Fruit fly (Drosophila melanogaster) whole organism, embryonic: ENCODE measurements around the gene rempA.
A peak's percentile ranks its signal among the peaks of the same experiment; 100 is the strongest.

Experiments used
- C15 ChIP-seq: fragments of 200-800 bp; sonication (Bioruptor generic); IDR thresholded peaks from 3 replicates; pipeline ENCODE4 v1.3.6; 2022; ENCODE audit warnings: missing biosample characterization, missing genetic modification characterization
- CG10654 ChIP-seq: fragments of 200-800 bp; sonication (Bioruptor generic); optimal IDR thresholded peaks from 2 replicates; lab custom pipeline; 2016; ENCODE audit warnings: missing biosample characterization, missing genetic modification characterization
- CG12391 ChIP-seq: fragments of 200-800 bp; sonication (Bioruptor generic); optimal IDR thresholded peaks from 3 replicates; lab custom pipeline; 2018; ENCODE audit warnings: missing biosample characterization, mild to moderate bottlenecking, missing genetic modification characterization, moderate library complexity
- CG13894 ChIP-seq: fragments of 200-800 bp; sonication (Bioruptor generic); optimal IDR thresholded peaks from 3 replicates; lab custom pipeline; 2018; ENCODE audit warnings: missing biosample characterization, mild to moderate bottlenecking, missing genetic modification characterization, moderate library complexity
- CG14667 ChIP-seq: fragments of 200-800 bp; sonication (Bioruptor generic); IDR thresholded peaks from 2 replicates; pipeline ENCODE4 v1.3.6; 2022; ENCODE audit warnings: missing biosample characterization, missing genetic modification characterization
- CG15073 ChIP-seq: fragments of 200-800 bp; sonication (Bioruptor generic); optimal IDR thresholded peaks from 2 replicates; lab custom pipeline; 2016; ENCODE audit warnings: missing biosample characterization, missing genetic modification characterization
- CG1603 ChIP-seq: fragments of 200-800 bp; sonication (Bioruptor generic); optimal IDR thresholded peaks from 2 replicates; lab custom pipeline; 2019; ENCODE audit warnings: missing biosample characterization, mild to moderate bottlenecking, missing genetic modification characterization, moderate library complexity
- CG2116 ChIP-seq: fragments of 200-800 bp; sonication (Bioruptor generic); optimal IDR thresholded peaks from 3 replicates; lab custom pipeline; 2018; ENCODE audit warnings: missing biosample characterization, mild to moderate bottlenecking, missing genetic modification characterization
- CG2129 ChIP-seq: fragments of 200-800 bp; sonication (Bioruptor generic); IDR thresholded peaks from 2 replicates; pipeline ENCODE4 v1.3.6; 2022; ENCODE audit warnings: missing biosample characterization, missing genetic modification characterization; ENCODE audit not compliant: partially characterized antibody
- CG2678 ChIP-seq: fragments of 200-800 bp; sonication (Bioruptor generic); optimal IDR thresholded peaks from 3 replicates; lab custom pipeline; 2019; ENCODE audit warnings: missing biosample characterization, mild to moderate bottlenecking, missing genetic modification characterization, moderate library complexity
- CG2875 ChIP-seq: fragments of 200-800 bp; sonication (Bioruptor generic); optimal IDR thresholded peaks from 2 replicates; lab custom pipeline; 2017; ENCODE audit warnings: missing biosample characterization, mild to moderate bottlenecking, missing genetic modification characterization, missing genetic modification reagents
- CG31388 ChIP-seq: fragments of 200-800 bp; sonication (Bioruptor generic); optimal IDR thresholded peaks from 2 replicates; lab custom pipeline; 2016; ENCODE audit warnings: missing biosample characterization, missing genetic modification characterization
- CG34422 ChIP-seq: fragments of 200-800 bp; sonication (Bioruptor generic); IDR thresholded peaks from 3 replicates; pipeline ENCODE4 v1.3.6; 2022; ENCODE audit warnings: missing biosample characterization, missing genetic modification characterization
- CG3847 ChIP-seq: fragments of 200-800 bp; sonication (Bioruptor generic); IDR thresholded peaks from 2 replicates; pipeline ENCODE4 v1.3.6; 2022; ENCODE audit warnings: missing biosample characterization, missing genetic modification characterization
- CG6254 ChIP-seq: fragments of 200-800 bp; sonication (Bioruptor generic); optimal IDR thresholded peaks from 3 replicates; lab custom pipeline; 2017; ENCODE audit warnings: mild to moderate bottlenecking, missing biosample characterization, missing genetic modification reagents, missing genetic modification characterization
- CG6689 ChIP-seq: fragments of 200-800 bp; sonication (Bioruptor generic); IDR thresholded peaks from 2 replicates; pipeline ENCODE4 v1.3.6; 2022; ENCODE audit warnings: missing biosample characterization, missing genetic modification characterization
- CG6813 ChIP-seq: fragments of 200-800 bp; sonication (Bioruptor generic); optimal IDR thresholded peaks from 2 replicates; lab custom pipeline; 2017; ENCODE audit warnings: missing biosample characterization, missing genetic modification characterization, mild to moderate bottlenecking, moderate library complexity, missing genetic modification reagents
- CG7556 ChIP-seq: fragments of 200-800 bp; sonication (Bioruptor generic); optimal IDR thresholded peaks from 2 replicates; lab custom pipeline; 2017; ENCODE audit warnings: missing biosample characterization, mild to moderate bottlenecking, missing genetic modification characterization
- CG7963 ChIP-seq: fragments of 200-800 bp; sonication (Bioruptor generic); IDR thresholded peaks from 3 replicates; pipeline ENCODE4 v1.3.6; 2022; ENCODE audit warnings: missing biosample characterization, missing genetic modification characterization; ENCODE audit not compliant: partially characterized antibody
- Camta ChIP-seq: fragments of 200-800 bp; sonication (Bioruptor generic); optimal IDR thresholded peaks from 2 replicates; lab custom pipeline; 2016; ENCODE audit warnings: missing biosample characterization, missing genetic modification characterization
- Dad ChIP-seq: fragments of 200-800 bp; sonication (Bioruptor generic); optimal IDR thresholded peaks from 3 replicates; lab custom pipeline; 2016; ENCODE audit warnings: missing biosample characterization, missing genetic modification characterization
- Gug ChIP-seq: fragments of 200-800 bp; sonication (Bioruptor generic); IDR thresholded peaks from 4 replicates; pipeline ENCODE4 v1.3.6; 2022; ENCODE audit warnings: missing biosample characterization, missing genetic modification characterization
- HLHmδ ChIP-seq: fragments of 200-800 bp; sonication (Bioruptor generic); optimal IDR thresholded peaks from 2 replicates; lab custom pipeline; 2018; ENCODE audit warnings: missing biosample characterization, mild to moderate bottlenecking, missing genetic modification characterization, moderate library complexity
- Hr78 ChIP-seq, 2 experiments: fragments of 200-800 bp in 1 of 2; fragments of >200 bp in 1 of 2; sonication (Bioruptor generic) in 1 of 2; optimal IDR thresholded peaks; 2 replicates each; lab custom pipeline; 2017 to 2019; ENCODE audit warnings: missing biosample characterization in 2 of 2, missing genetic modification characterization in 2 of 2, mild to moderate bottlenecking in 1 of 2, moderate library complexity in 1 of 2
- Lim3 ChIP-seq: fragments of 200-800 bp; sonication (Bioruptor generic); IDR thresholded peaks from 2 replicates; pipeline ENCODE4 v1.3.6; 2022; ENCODE audit warnings: missing biosample characterization, missing genetic modification characterization
- Max ChIP-seq: fragments of 200-800 bp; sonication (Bioruptor generic); optimal IDR thresholded peaks from 2 replicates; lab custom pipeline; 2016; ENCODE audit warnings: missing biosample characterization, mild to moderate bottlenecking, missing genetic modification characterization
- Mrtf ChIP-seq: fragments of 200-800 bp; sonication (Bioruptor generic); IDR thresholded peaks from 3 replicates; pipeline ENCODE4 v1.3.6; 2022; ENCODE audit warnings: missing biosample characterization, missing genetic modification characterization
- Opbp ChIP-seq: fragments of 200-800 bp; sonication (Bioruptor generic); IDR thresholded peaks from 3 replicates; pipeline ENCODE4 v1.3.6; 2022; ENCODE audit warnings: missing biosample characterization, missing genetic modification characterization; ENCODE audit not compliant: partially characterized antibody
- Xbp1 ChIP-seq: fragments of 200-800 bp; sonication (Bioruptor generic); optimal IDR thresholded peaks from 3 replicates; lab custom pipeline; 2016; ENCODE audit warnings: missing biosample characterization, mild to moderate bottlenecking, missing genetic modification characterization
- ato ChIP-seq: fragments of 200-800 bp; sonication (Bioruptor generic); IDR thresholded peaks from 2 replicates; pipeline ENCODE4 v1.3.6; 2022; ENCODE audit warnings: missing biosample characterization, missing genetic modification characterization; ENCODE audit not compliant: partially characterized antibody
- bcd ChIP-seq: fragments of 200-800 bp; sonication (Bioruptor generic); optimal IDR thresholded peaks from 2 replicates; lab custom pipeline; 2017; ENCODE audit warnings: missing biosample characterization, mild to moderate bottlenecking, missing genetic modification characterization
- bigmax ChIP-seq: fragments of 200-800 bp; sonication (Bioruptor generic); optimal IDR thresholded peaks from 2 replicates; lab custom pipeline; 2018; ENCODE audit warnings: missing biosample characterization, mild to moderate bottlenecking, missing genetic modification characterization
- bowl ChIP-seq: fragments of 200-800 bp; sonication (Bioruptor generic); IDR thresholded peaks from 2 replicates; pipeline ENCODE4 v1.3.6; 2022; ENCODE audit warnings: missing biosample characterization, missing genetic modification characterization
- chm ChIP-seq: fragments of 200-800 bp; sonication (Bioruptor generic); IDR thresholded peaks from 2 replicates; pipeline ENCODE4 v1.3.6; 2022; ENCODE audit warnings: missing biosample characterization, missing genetic modification characterization
- corto ChIP-seq: fragments of 200-800 bp; sonication (Bioruptor generic); optimal IDR thresholded peaks from 2 replicates; lab custom pipeline; 2016; ENCODE audit warnings: missing biosample characterization, mild to moderate bottlenecking, missing genetic modification characterization, moderate library complexity
- crc ChIP-seq: fragments of 200-800 bp; sonication (Bioruptor generic); optimal IDR thresholded peaks from 2 replicates; lab custom pipeline; 2016; ENCODE audit warnings: missing biosample characterization, missing genetic modification characterization
- dmrt11E ChIP-seq: fragments of 200-800 bp; sonication (Bioruptor generic); optimal IDR thresholded peaks from 3 replicates; lab custom pipeline; 2018; ENCODE audit warnings: missing biosample characterization, mild to moderate bottlenecking, missing genetic modification characterization, moderate library complexity
- hkb ChIP-seq, 2 experiments: fragments of 200-800 bp in 1 of 2; fragments of >200 bp in 1 of 2; sonication (Bioruptor generic) in 1 of 2; IDR thresholded peaks in 1 of 2; optimal IDR thresholded peaks in 1 of 2; 2 replicates each; pipeline versions ENCODE4 v1.3.6 to Lab custom; 2017 to 2022; ENCODE audit warnings: missing biosample characterization in 1 of 2, missing genetic modification characterization in 1 of 2
- nmo ChIP-seq: fragments of 200-800 bp; sonication (Bioruptor generic); optimal IDR thresholded peaks from 2 replicates; lab custom pipeline; 2018; ENCODE audit warnings: missing biosample characterization, mild to moderate bottlenecking, missing genetic modification characterization, moderate library complexity
- pan ChIP-seq, 4 experiments: fragments of >200 bp in 3 of 4; fragments of 200-800 bp in 1 of 4; sonication (Bioruptor generic) in 1 of 4; optimal IDR thresholded peaks in 3 of 4; IDR thresholded peaks in 1 of 4; 2 replicates each; pipeline versions ENCODE4 v1.3.6 to Lab custom; 2017 to 2022; ENCODE audit warnings: missing biosample characterization in 2 of 4, missing genetic modification characterization in 2 of 4, mixed read lengths in 1 of 4
- peb ChIP-seq: fragments of 200-800 bp; sonication (Bioruptor generic); IDR thresholded peaks from 2 replicates; pipeline ENCODE4 v1.3.6; 2022; ENCODE audit warnings: missing biosample characterization, missing genetic modification characterization
- salm ChIP-seq: fragments of 200-800 bp; sonication (Bioruptor generic); optimal IDR thresholded peaks from 2 replicates; lab custom pipeline; 2018; ENCODE audit warnings: missing biosample characterization, mild to moderate bottlenecking, missing genetic modification characterization
- sc ChIP-seq, 3 experiments: fragments of >200 bp in 2 of 3; fragments of 200-800 bp in 1 of 3; sonication (Bioruptor generic) in 1 of 3; optimal IDR thresholded peaks; 2 replicates in 2 of 3; 3 replicates in 1 of 3; lab custom pipeline; 2017; ENCODE audit warnings: mild to moderate bottlenecking in 1 of 3, missing biosample characterization in 1 of 3, missing genetic modification characterization in 1 of 3, missing genetic modification reagents in 1 of 3
- shn ChIP-seq: fragments of 200-800 bp; sonication (Bioruptor generic); optimal IDR thresholded peaks from 3 replicates; lab custom pipeline; 2016; ENCODE audit warnings: missing biosample characterization, missing genetic modification characterization
- sisA ChIP-seq: fragments of 200-800 bp; sonication (Bioruptor generic); IDR thresholded peaks from 2 replicates; pipeline ENCODE4 v1.3.6; 2022; ENCODE audit warnings: missing biosample characterization, missing genetic modification characterization
- sug ChIP-seq: fragments of 200-800 bp; optimal IDR thresholded peaks from 2 replicates; lab custom pipeline; 2019; ENCODE audit warnings: missing biosample characterization, mild to moderate bottlenecking, missing genetic modification characterization, moderate library complexity

Gene rempA

dm6 chr2L:521940-522632 is 38.0 kb downstream of the rempA start (continued):
- no peak for TF ChIP-seq sc (optimal IDR thresholded peaks at IDR 0.05; lab: Kevin White, UChicago)
- peak; percentile 73 for TF ChIP-seq sc (GFP tag; optimal IDR thresholded peaks at IDR 0.05; lab: Kevin White, UChicago)
- peak; percentile 32 for TF ChIP-seq CG15073 (GFP tag; lab: Kevin White, UChicago)
- peak; percentile 89 for TF ChIP-seq CG6689
- peak; percentile 59 for TF ChIP-seq salm (tag; lab: Kevin White, UChicago)
- peak; percentile 77 for TF ChIP-seq bcd (GFP tag; lab: Kevin White, UChicago)
- TF ChIP-seq CG6813: peak; percentile 75
- TF ChIP-seq Opbp (GFP tag; lab: Robert Waterston, UW): no peak
- TF ChIP-seq Max (GFP tag; lab: Kevin White, UChicago): peak; percentile 49
- peak; percentile 31; the same call in 1 of the 2 replicates for TF ChIP-seq CG3847 (GFP tag; lab: Robert Waterston, UW)
- TF ChIP-seq Mrtf (GFP tag; lab: Robert Waterston, UW): peak; percentile 61; the same call in 2 of the 3 replicates
- TF ChIP-seq corto (GFP tag; lab: Kevin White, UChicago): no peak
- TF ChIP-seq CG13894: no peak
- TF ChIP-seq CG7556 (GFP tag; lab: Kevin White, UChicago): peak; percentile 61
- TF ChIP-seq Hr78 (GFP tag; optimal IDR thresholded peaks at IDR 0.05; lab: Kevin White, UChicago): peak in 1 of 2 experiments; percentile 33
- TF ChIP-seq CG6254 (GFP tag; lab: Kevin White, UChicago): peak; percentile 77
- TF ChIP-seq peb (GFP tag; lab: Robert Waterston, UW): peak; percentile 65
- TF ChIP-seq sisA: peak; percentile 83
- TF ChIP-seq ato (GFP tag; lab: Robert Waterston, UW): no peak
- no peak for TF ChIP-seq CG31388 (GFP tag; lab: Kevin White, UChicago)
- TF ChIP-seq CG7963 (GFP tag; lab: Robert Waterston, UW): no peak
- peak; percentile 61 for TF ChIP-seq Camta (GFP tag; lab: Kevin White, UChicago)
- peak; percentile 74 for TF ChIP-seq CG14667
- TF ChIP-seq C15 (GFP tag; lab: Robert Waterston, UW): 0 out of 3 replicates have a peak, but pooled peaks have one; percentile 52
- peak; percentile 75 for TF ChIP-seq nmo
- TF ChIP-seq dmrt11E (tag; lab: Kevin White, UChicago): peak; percentile 90
- TF ChIP-seq sug: no peak
- TF ChIP-seq Lim3 (GFP tag; lab: Robert Waterston, UW): 0 out of 2 replicates have a peak, but pooled peaks have one; percentile 39
- no peak for TF ChIP-seq crc (GFP tag; lab: Kevin White, UChicago)
- TF ChIP-seq CG2875 (GFP tag; lab: Kevin White, UChicago): peak; percentile 65
- no peak for TF ChIP-seq shn
- peak in 1 of 2 experiments; percentile 72 for TF ChIP-seq pan (optimal IDR thresholded peaks at IDR 0.05; lab: Kevin White, UChicago)
- peak; percentile 44 to 93 for TF ChIP-seq pan (GFP tag; optimal IDR thresholded peaks at IDR 0.05 in 1 of 2, IDR thresholded peaks at IDR 0.05 in 1 of 2)
- TF ChIP-seq bowl (GFP tag; lab: Robert Waterston, UW): 0 out of 2 replicates have a peak, but pooled peaks have one; percentile 32
- peak; percentile 84 for TF ChIP-seq CG12391
- TF ChIP-seq CG2129 (GFP tag; lab: Robert Waterston, UW): no peak
- TF ChIP-seq Xbp1 (GFP tag; lab: Kevin White, UChicago): peak; percentile 86
- peak; percentile 95 for TF ChIP-seq CG1603 (tag; lab: Kevin White, UChicago)
- TF ChIP-seq Gug (GFP tag; lab: Robert Waterston, UW): peak; percentile 79; the same call in 3 of the 4 replicates
- TF ChIP-seq HLHmδ (GFP tag; lab: Kevin White, UChicago): no peak
- TF ChIP-seq CG10654 (GFP tag; lab: Kevin White, UChicago): peak; percentile 45
- peak; percentile 87 for TF ChIP-seq CG34422
- TF ChIP-seq chm (GFP tag; lab: Robert Waterston, UW): peak; percentile 82
- no peak for TF ChIP-seq Dad (GFP tag; lab: Kevin White, UChicago)
- TF ChIP-seq hkb (optimal IDR thresholded peaks at IDR 0.05; lab: Kevin White, UChicago): no peak
- peak; percentile 74 for TF ChIP-seq hkb (GFP tag; IDR thresholded peaks at IDR 0.05; lab: Robert Waterston, UW)
- TF ChIP-seq bigmax (GFP tag; lab: Kevin White, UChicago): no peak
- peak; percentile 87 for TF ChIP-seq CG2678 (tag; lab: Kevin White, UChicago)
- TF ChIP-seq CG2116 (GFP tag; lab: Kevin White, UChicago): peak; percentile 36
